Worm (Caenorhabditis elegans) whole organism, early embryonic: ENCODE results near the gene bcmo-2.

ENCODE experiments used
- B0310.2 ChIP-seq: sonication (generic microtip); optimal IDR thresholded peaks from 2 replicates; lab custom pipeline; 2016; ENCODE audit warnings: mild to moderate bottlenecking, missing genetic modification characterization, missing compliant biosample characterization
- F13C5.2 ChIP-seq: sonication (generic microtip); optimal IDR thresholded peaks from 2 replicates; lab custom pipeline; 2017; ENCODE audit warnings: mild to moderate bottlenecking, missing genetic modification characterization, inconsistent platforms, missing compliant biosample characterization
- aly-1 ChIP-seq: sonication (generic microtip); optimal IDR thresholded peaks from 2 replicates; lab custom pipeline; 2016; ENCODE audit warnings: missing genetic modification characterization, missing compliant biosample characterization
- ama-1 ChIP-seq: fragments of 150-350 bp; optimal IDR thresholded peaks from 2 replicates; lab custom pipeline; 2014
- ceh-13 ChIP-seq: fragments of 200-800 bp; sonication (Bioruptor generic); optimal IDR thresholded peaks from 2 replicates; lab custom pipeline; 2018; ENCODE audit warnings: mild to moderate bottlenecking, missing genetic modification characterization, missing compliant biosample characterization
- ceh-36 ChIP-seq: sonication (generic microtip); optimal IDR thresholded peaks from 2 replicates; lab custom pipeline; 2016; ENCODE audit warnings: missing genetic modification characterization, inconsistent platforms, missing compliant biosample characterization
- ets-7 ChIP-seq: sonication (generic microtip); optimal IDR thresholded peaks from 2 replicates; lab custom pipeline; 2016; ENCODE audit warnings: missing genotype, missing genetic modification characterization, missing compliant biosample characterization
- flt-1 ChIP-seq: fragments of 200-800 bp; sonication (Bioruptor generic); IDR thresholded peaks from 2 replicates; pipeline ENCODE4 v1.3.6; 2022; ENCODE audit warnings: missing genetic modification characterization, missing compliant biosample characterization
- hmbx-1 ChIP-seq: sonication (generic microtip); optimal IDR thresholded peaks from 2 replicates; lab custom pipeline; 2016; ENCODE audit warnings: mild to moderate bottlenecking, missing genetic modification characterization, missing compliant biosample characterization
- hmg-4 ChIP-seq: fragments of 200-800 bp; sonication (Bioruptor generic); optimal IDR thresholded peaks from 2 replicates; lab custom pipeline; 2018; ENCODE audit warnings: mild to moderate bottlenecking, missing genetic modification characterization, missing compliant biosample characterization
- hnd-1 ChIP-seq: sonication (generic microtip); optimal IDR thresholded peaks from 2 replicates; lab custom pipeline; 2016; ENCODE audit warnings: missing genetic modification characterization, missing compliant biosample characterization
- pes-1 ChIP-seq: fragments of 200-800 bp; sonication (Bioruptor generic); IDR thresholded peaks from 2 replicates; pipeline ENCODE4 v1.3.6; 2022; ENCODE audit warnings: missing genetic modification reagents, missing genetic modification characterization, missing compliant biosample characterization
- scrt-1 ChIP-seq: fragments of 200-800 bp; sonication (Bioruptor generic); IDR thresholded peaks from 2 replicates; pipeline ENCODE4 v1.3.6; 2022; ENCODE audit warnings: missing genetic modification characterization, missing compliant biosample characterization
- sea-1 ChIP-seq: fragments of 200-800 bp; sonication (Bioruptor generic); conservative IDR thresholded peaks from 2 replicates; pipeline ENCODE4 v1.3.6; 2022; ENCODE audit warnings: missing genetic modification characterization, missing compliant biosample characterization
- tbx-11 ChIP-seq: fragments of 200-800 bp; sonication (Bioruptor generic); IDR thresholded peaks from 2 replicates; pipeline ENCODE4 v1.3.6; 2022; ENCODE audit warnings: missing genetic modification characterization, missing compliant biosample characterization
- tbx-37 ChIP-seq: fragments of 200-800 bp; sonication (Bioruptor generic); conservative IDR thresholded peaks from 2 replicates; pipeline ENCODE4 v1.3.6; 2022; ENCODE audit warnings: missing genetic modification reagents, missing genetic modification characterization, missing compliant biosample characterization
- tra-4 ChIP-seq: sonication (generic microtip); optimal IDR thresholded peaks from 2 replicates; lab custom pipeline; 2017; ENCODE audit warnings: missing genetic modification characterization, missing compliant biosample characterization

bcmo-2 gene

ce11 chrII:3930478-3931182 is 20.0 kb upstream of the bcmo-2 start:
- no peak for TF ChIP-seq F13C5.2 (tag; lab: Kevin White, UChicago)
- no peak for TF ChIP-seq pes-1 (GFP tag; lab: Robert Waterston, UW)
- TF ChIP-seq ets-7 (tag; lab: Kevin White, UChicago) = no peak

DNA sequence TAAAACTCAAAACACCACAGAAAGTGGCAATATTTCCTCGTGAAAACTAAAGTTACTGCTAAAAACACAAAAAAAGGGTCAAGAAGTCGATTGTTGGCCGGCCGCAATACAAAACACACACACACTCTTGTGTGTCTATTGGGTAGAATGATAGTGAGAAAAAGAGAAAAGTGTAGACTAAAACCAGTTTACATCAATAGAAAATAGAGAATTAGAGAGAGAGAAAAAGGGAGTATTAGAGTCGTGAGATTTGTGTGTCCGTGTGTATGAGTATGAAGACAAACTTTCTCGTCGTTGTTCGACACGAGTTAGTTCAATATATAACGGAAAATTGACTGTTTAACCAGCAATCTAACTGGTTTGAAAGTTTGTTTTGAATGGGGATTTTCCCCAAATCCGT is 18.8 kb upstream of the bcmo-2 start:
- TF ChIP-seq scrt-1 (GFP tag; lab: Robert Waterston, UW) (no peak), ama-1 (lab: Kevin White, UChicago) (no peak), aly-1 (no peak), tbx-37 (GFP tag; lab: Robert Waterston, UW) (no peak), ets-7 (tag; lab: Kevin White, UChicago) (no peak)

DNA sequence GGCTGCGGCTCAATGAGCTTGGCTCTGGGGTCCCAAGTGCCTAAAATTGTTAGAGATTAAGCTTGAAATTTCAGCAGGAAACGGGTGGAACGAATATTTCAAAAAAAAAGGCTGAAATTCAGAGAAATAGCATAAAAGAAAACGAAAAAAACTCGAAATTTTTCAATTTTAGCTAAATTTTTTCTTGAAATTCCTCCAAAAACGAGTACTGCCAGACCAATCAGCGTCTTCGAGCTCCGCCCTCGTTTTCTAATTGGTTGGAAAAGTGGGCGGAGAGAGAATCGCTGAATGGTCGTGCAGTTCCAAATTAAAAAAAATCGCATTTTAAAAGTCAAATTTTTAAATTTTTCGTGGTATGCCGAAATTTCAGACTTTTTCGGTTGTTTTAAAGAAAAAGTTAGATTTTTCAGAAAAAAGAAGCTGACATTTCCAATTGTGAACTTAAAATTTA is 17.3 kb upstream of the bcmo-2 start, which contains the start of gene plpp-1.1:
Gene plpp-1.1, minus strand, starts transcription at position 51 of the 451 bp plus-strand sequence.
- TF ChIP-seq ets-7 (tag; lab: Kevin White, UChicago) (no peak), ama-1 (lab: Kevin White, UChicago) (no peak), hnd-1 (tag; lab: Kevin White, UChicago) (no peak), ceh-36 (tag; lab: Kevin White, UChicago) (no peak), hmbx-1 (tag; lab: Kevin White, UChicago) (no peak), tbx-11 (GFP tag; lab: Robert Waterston, UW) (no peak), hmg-4 (no peak), tbx-37 (GFP tag; lab: Robert Waterston, UW) (no peak), aly-1 (no peak)

ce11 chrII:3922696-3923095 is 12.1 kb upstream of the bcmo-2 start:
- TF ChIP-seq ceh-36 (tag; lab: Kevin White, UChicago) = no peak
- no peak for TF ChIP-seq tbx-11 (GFP tag; lab: Robert Waterston, UW)
- no peak for TF ChIP-seq hmg-4
- no peak for TF ChIP-seq aly-1
- TF ChIP-seq hnd-1 (tag; lab: Kevin White, UChicago) = no peak
- no peak for TF ChIP-seq tra-4 (tag; lab: Kevin White, UChicago)
- no peak for TF ChIP-seq pes-1 (GFP tag; lab: Robert Waterston, UW)
- no peak for TF ChIP-seq ets-7 (tag; lab: Kevin White, UChicago)
- no peak for TF ChIP-seq B0310.2 (tag; lab: Kevin White, UChicago)
- no peak for TF ChIP-seq tbx-37 (GFP tag; lab: Robert Waterston, UW)
- no peak for TF ChIP-seq scrt-1 (GFP tag; lab: Robert Waterston, UW)
- TF ChIP-seq hmbx-1 (tag; lab: Kevin White, UChicago) = no peak

DNA sequence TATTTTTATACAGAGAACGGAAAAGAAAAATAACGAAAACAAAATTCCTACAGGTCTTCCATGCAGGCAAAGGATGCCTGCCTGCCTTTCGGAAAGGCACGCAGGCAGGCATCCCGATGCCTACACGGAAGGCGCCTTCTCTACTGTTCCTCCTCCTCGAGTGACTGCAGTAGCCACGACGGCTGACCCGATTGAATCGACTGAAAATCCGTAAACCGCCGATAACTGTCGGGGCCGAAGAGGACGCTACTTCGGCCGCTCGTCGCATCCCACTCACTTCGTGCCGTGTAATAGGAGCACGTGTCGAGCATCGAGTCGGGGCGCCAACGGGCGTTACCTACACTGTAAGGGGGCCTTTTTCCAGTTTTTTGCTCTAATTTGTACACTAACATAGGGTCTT is 10.0 kb upstream of the bcmo-2 start:
- 0 out of 2 replicates have a peak, but pooled peaks have one; percentile 8 for TF ChIP-seq pes-1 (GFP tag; lab: Robert Waterston, UW)
- no peak for TF ChIP-seq aly-1
- no peak for TF ChIP-seq tbx-37 (GFP tag; lab: Robert Waterston, UW)
- no peak for TF ChIP-seq ama-1 (lab: Kevin White, UChicago)
- no peak for TF ChIP-seq sea-1 (GFP tag; lab: Robert Waterston, UW)
- TF ChIP-seq B0310.2 (tag; lab: Kevin White, UChicago) = no peak

ce11 chrII:3917985-3918633 is 7.5 kb upstream of the bcmo-2 start:
- TF ChIP-seq ets-7 (tag; lab: Kevin White, UChicago) (no peak), aly-1 (no peak), B0310.2 (tag; lab: Kevin White, UChicago) (no peak), F13C5.2 (tag; lab: Kevin White, UChicago) (no peak), tbx-11 (GFP tag; lab: Robert Waterston, UW) (no peak), scrt-1 (GFP tag; lab: Robert Waterston, UW) (no peak), tbx-37 (GFP tag; lab: Robert Waterston, UW) (no peak)

- TF ChIP-seq B0310.2 (tag; lab: Kevin White, UChicago) (no peak), aly-1 (no peak), ceh-36 (tag; lab: Kevin White, UChicago) (no peak), F13C5.2 (tag; lab: Kevin White, UChicago) (no peak), tbx-11 (GFP tag; lab: Robert Waterston, UW) (no peak), tra-4 (tag; lab: Kevin White, UChicago) (no peak), hmbx-1 (tag; lab: Kevin White, UChicago) (no peak), ama-1 (lab: Kevin White, UChicago) (no peak), ets-7 (tag; lab: Kevin White, UChicago) (no peak), hnd-1 (tag; lab: Kevin White, UChicago) (no peak), hmg-4 (no peak), sea-1 (GFP tag; lab: Robert Waterston, UW) (no peak), tbx-37 (GFP tag; lab: Robert Waterston, UW) (no peak), ceh-13 (GFP tag; lab: Kevin White, UChicago) (no peak), flt-1 (GFP tag; lab: Robert Waterston, UW) (no peak), scrt-1 (GFP tag; lab: Robert Waterston, UW) (no peak), pes-1 (GFP tag; lab: Robert Waterston, UW) (no peak)
Measured at ce11 chrII:3913673-3914072, 3.0 kb upstream of the bcmo-2 start.
